Fruit fly (Drosophila melanogaster) whole organism, wandering third instar larva: ENCODE data around the gene fipi.
A peak's percentile ranks its signal among the peaks of the same experiment; 100 is the strongest.

ENCODE experiments used
- Abd-B ChIP-seq: fragments of >200 bp; optimal IDR thresholded peaks from 2 replicates; lab custom pipeline; 2017; ENCODE audit warnings: missing biosample characterization, missing genetic modification characterization
- CG32264 ChIP-seq: fragments of 200-800 bp; sonication (Bioruptor generic); optimal IDR thresholded peaks from 2 replicates; lab custom pipeline; 2016; ENCODE audit warnings: missing biosample characterization, missing genetic modification characterization
- CG9705 ChIP-seq: fragments of 200-800 bp; sonication (Bioruptor generic); optimal IDR thresholded peaks from 2 replicates; lab custom pipeline; 2018; ENCODE audit warnings: missing biosample characterization, mild to moderate bottlenecking, missing genetic modification characterization
- Dfd ChIP-seq: fragments of >200 bp; optimal IDR thresholded peaks from 2 replicates; lab custom pipeline; 2017; ENCODE audit warnings: missing biosample characterization, missing genetic modification characterization
- Dif ChIP-seq: fragments of 200-275, 200-300 bp; sonication (Bioruptor generic); optimal IDR thresholded peaks from 2 replicates; lab custom pipeline; 2018; ENCODE audit warnings: missing biosample characterization, missing genetic modification characterization; ENCODE audit not compliant: partially characterized antibody
- GATAd ChIP-seq: sonication (Bioruptor generic); optimal IDR thresholded peaks from 2 replicates; lab custom pipeline; 2016; ENCODE audit warnings: missing biosample characterization, missing genetic modification characterization
- HLH106 ChIP-seq: fragments of 200-800 bp; optimal IDR thresholded peaks from 3 replicates; lab custom pipeline; 2019; ENCODE audit warnings: missing biosample characterization, mild to moderate bottlenecking, missing genetic modification characterization, moderate library complexity
- Hnf4 ChIP-seq: fragments of 200-800 bp; sonication (Bioruptor generic); optimal IDR thresholded peaks from 2 replicates; lab custom pipeline; 2016; ENCODE audit warnings: missing biosample characterization, mild to moderate bottlenecking, missing genetic modification characterization
- Hr78 ChIP-seq: fragments of >200 bp; optimal IDR thresholded peaks from 2 replicates; lab custom pipeline; 2017; ENCODE audit warnings: missing biosample characterization, missing genetic modification characterization
- Hr83 ChIP-seq: fragments of 200-300 bp; sonication (Bioruptor generic); optimal IDR thresholded peaks from 2 replicates; lab custom pipeline; 2016; ENCODE audit warnings: missing biosample characterization, mild to moderate bottlenecking, missing genetic modification characterization, moderate library complexity; ENCODE audit not compliant: poor library complexity, severe bottlenecking
- Jra ChIP-seq: sonication (Bioruptor generic); optimal IDR thresholded peaks from 2 replicates; lab custom pipeline; 2016; ENCODE audit warnings: missing biosample characterization, missing genetic modification characterization
- Mio ChIP-seq: sonication (Bioruptor generic); optimal IDR thresholded peaks from 2 replicates; lab custom pipeline; 2016; ENCODE audit warnings: missing biosample characterization, missing genetic modification characterization
- Myc ChIP-seq: fragments of >200 bp; optimal IDR thresholded peaks from 2 replicates; lab custom pipeline; 2017
- N ChIP-seq: fragments of >200 bp; optimal IDR thresholded peaks from 2 replicates; lab custom pipeline; 2018; ENCODE audit warnings: missing biosample characterization, missing external identifiers, missing genetic modification characterization
- OdsH ChIP-seq: fragments of 200-800 bp; sonication (Bioruptor generic); optimal IDR thresholded peaks from 2 replicates; lab custom pipeline; 2016; ENCODE audit warnings: missing biosample characterization, mild to moderate bottlenecking, missing genetic modification characterization
- Rel ChIP-seq, 2 experiments: fragments of 200-800 bp; sonication (Bioruptor generic) in 1 of 2; optimal IDR thresholded peaks; 2 replicates in 1 of 2; 3 replicates in 1 of 2; lab custom pipeline; 2016 to 2019; ENCODE audit warnings: mild to moderate bottlenecking in 2 of 2, missing biosample characterization in 2 of 2, missing genetic modification characterization in 2 of 2, moderate library complexity in 1 of 2
- Sp1 ChIP-seq: fragments of 200-800 bp; sonication (Bioruptor generic); optimal IDR thresholded peaks from 3 replicates; lab custom pipeline; 2019; ENCODE audit warnings: missing biosample characterization, mild to moderate bottlenecking, missing genetic modification characterization, moderate library complexity
- br ChIP-seq: fragments of 200-800 bp; sonication (Bioruptor generic); optimal IDR thresholded peaks from 2 replicates; lab custom pipeline; 2016; ENCODE audit warnings: missing biosample characterization, missing genetic modification characterization
- dmrt93B ChIP-seq: fragments of 200-800 bp; sonication (Bioruptor generic); optimal IDR thresholded peaks from 2 replicates; lab custom pipeline; 2018; ENCODE audit warnings: missing biosample characterization, mild to moderate bottlenecking, missing genetic modification characterization
- dsf ChIP-seq: sonication (Bioruptor generic); optimal IDR thresholded peaks from 2 replicates; lab custom pipeline; 2016; ENCODE audit warnings: missing biosample characterization, missing genetic modification characterization, borderline replicate concordance
- ey ChIP-seq: fragments of 200-800 bp; sonication (Bioruptor generic); optimal IDR thresholded peaks from 2 replicates; lab custom pipeline; 2016; ENCODE audit warnings: missing biosample characterization, missing genetic modification characterization
- foxo ChIP-seq, 2 experiments: fragments of 200-800 bp; sonication (Bioruptor generic); optimal IDR thresholded peaks; 2 replicates in 1 of 2; 3 replicates in 1 of 2; lab custom pipeline; 2016 to 2017; ENCODE audit warnings: missing biosample characterization in 2 of 2, missing genetic modification characterization in 2 of 2
- fru ChIP-seq: fragments of 200-800 bp; sonication (Bioruptor generic); optimal IDR thresholded peaks from 3 replicates; lab custom pipeline; 2016; ENCODE audit warnings: missing biosample characterization, mild to moderate bottlenecking, missing genetic modification characterization
- h ChIP-seq: fragments of 200-800 bp; sonication (Bioruptor generic); optimal IDR thresholded peaks from 3 replicates; lab custom pipeline; 2016; ENCODE audit warnings: missing biosample characterization, mild to moderate bottlenecking, missing genetic modification characterization
- jim ChIP-seq: fragments of 175-275, 200-325 bp; sonication (Bioruptor generic); optimal IDR thresholded peaks from 2 replicates; lab custom pipeline; 2016; ENCODE audit warnings: missing biosample characterization, mild to moderate bottlenecking, missing genetic modification characterization
- psq ChIP-seq: fragments of 200-800 bp; sonication (Bioruptor generic); optimal IDR thresholded peaks from 3 replicates; lab custom pipeline; 2017; ENCODE audit warnings: missing biosample characterization, mild to moderate bottlenecking, missing genetic modification characterization, moderate library complexity
- rgr ChIP-seq: fragments of 200-800 bp; sonication (Bioruptor generic); optimal IDR thresholded peaks from 3 replicates; lab custom pipeline; 2016; ENCODE audit warnings: missing biosample characterization, mild to moderate bottlenecking, missing genetic modification characterization
- sage ChIP-seq: fragments of 200-800 bp; sonication (Bioruptor generic); optimal IDR thresholded peaks from 2 replicates; lab custom pipeline; 2016; ENCODE audit warnings: missing biosample characterization, mild to moderate bottlenecking, missing genetic modification characterization
- sv ChIP-seq: fragments of 200-800 bp; sonication (Bioruptor generic); optimal IDR thresholded peaks from 3 replicates; lab custom pipeline; 2016; ENCODE audit warnings: missing biosample characterization, missing genetic modification characterization
- tai ChIP-seq: sonication (Bioruptor generic); optimal IDR thresholded peaks from 2 replicates; lab custom pipeline; 2016; ENCODE audit warnings: missing biosample characterization, missing genetic modification characterization
- woc ChIP-seq: sonication (Bioruptor generic); optimal IDR thresholded peaks from 2 replicates; lab custom pipeline; 2016; ENCODE audit warnings: missing biosample characterization, mild to moderate bottlenecking, missing genetic modification characterization

Gene fipi

dm6 chr2L:4793780-4794523 is at the start of gene fipi:
fipi (minus strand) TSS chr2L:4794044.
- TF ChIP-seq psq (GFP tag; lab: Kevin White, UChicago) (no peak), Myc (lab: Kevin White, UChicago) (peak; percentile 60)

- no peak for TF ChIP-seq Mio (GFP tag; lab: Kevin White, UChicago)
- TF ChIP-seq Rel (GFP tag; optimal IDR thresholded peaks at IDR 0.05; lab: Kevin White, UChicago), result no peak
- TF ChIP-seq Rel (tag; optimal IDR thresholded peaks at IDR 0.05; lab: Kevin White, UChicago), result peak; percentile 36
These were observed 44.9 kb upstream of the fipi start for dm6 chr2L:4838494-4839320.

- TF ChIP-seq Hr78 (GFP tag; lab: Kevin White, UChicago), result no peak
- peak; percentile 61 for TF ChIP-seq Myc (lab: Kevin White, UChicago)
- peak; percentile 95 for TF ChIP-seq dmrt93B (GFP tag; lab: Kevin White, UChicago)
- peak; percentile 91 for TF ChIP-seq HLH106 (tag; lab: Kevin White, UChicago)
- TF ChIP-seq Sp1 (GFP tag; lab: Kevin White, UChicago), result peak; percentile 92
- peak; percentile 98 for TF ChIP-seq ey
- peak; percentile 97 for TF ChIP-seq fru
- peak; percentile 38 for TF ChIP-seq jim (GFP tag; lab: Kevin White, UChicago)
- peak; percentile 96 for TF ChIP-seq sage (GFP tag; lab: Kevin White, UChicago)
- peak; percentile 96 for TF ChIP-seq CG32264 (GFP tag; lab: Kevin White, UChicago)
- TF ChIP-seq N (GFP tag; lab: Kevin White, UChicago), result no peak
- TF ChIP-seq woc (GFP tag; lab: Kevin White, UChicago), result peak; percentile 94
- no peak for TF ChIP-seq Dfd
- TF ChIP-seq Rel (GFP tag; optimal IDR thresholded peaks at IDR 0.05; lab: Kevin White, UChicago), result peak; percentile 95
- TF ChIP-seq Rel (tag; optimal IDR thresholded peaks at IDR 0.05; lab: Kevin White, UChicago), result peak; percentile 50
- peak; percentile 94 to 99 for TF ChIP-seq foxo (GFP tag; optimal IDR thresholded peaks at IDR 0.05; lab: Kevin White, UChicago)
- TF ChIP-seq h (GFP tag; lab: Kevin White, UChicago), result peak; percentile 98
- TF ChIP-seq Hnf4 (GFP tag; lab: Kevin White, UChicago), result peak; percentile 98
- no peak for TF ChIP-seq tai (GFP tag; lab: Kevin White, UChicago)
- peak; percentile 87 for TF ChIP-seq GATAd
- no peak for TF ChIP-seq Dif (GFP tag; lab: Kevin White, UChicago)
- peak; percentile 97 for TF ChIP-seq OdsH (GFP tag; lab: Kevin White, UChicago)
- TF ChIP-seq sv (GFP tag; lab: Kevin White, UChicago), result peak; percentile 98
- TF ChIP-seq Jra (GFP tag; lab: Kevin White, UChicago), result peak; percentile 86
- TF ChIP-seq br, result peak; percentile 98
- peak; percentile 93 for TF ChIP-seq psq (GFP tag; lab: Kevin White, UChicago)
- peak; percentile 93 for TF ChIP-seq Mio (GFP tag; lab: Kevin White, UChicago)
- peak; percentile 53 for TF ChIP-seq CG9705 (GFP tag; lab: Kevin White, UChicago)
- peak; percentile 88 for TF ChIP-seq Hr83 (GFP tag; lab: Kevin White, UChicago)
- TF ChIP-seq rgr (GFP tag; lab: Kevin White, UChicago), result peak; percentile 99
- TF ChIP-seq Abd-B (GFP tag; lab: Kevin White, UChicago), result no peak
- TF ChIP-seq dsf (GFP tag; lab: Kevin White, UChicago), result peak; percentile 81
These were observed 44.0 kb upstream of the fipi start, which contains the start of the genes tank and CG12194 for dm6 chr2L:4837772-4838397. tank (minus strand) TSS chr2L:4837999. CG12194 (plus strand) TSS chr2L:4838347.
